Worm (Caenorhabditis elegans): ENCODE data around the gene C43H6.12.

ce11 chrX:2452716-2453115, 43.3 kb downstream of the C43H6.12 start:
- no peak for TF ChIP-seq him-1 (tag; optimal IDR thresholded peaks at IDR 0.05)
- TF ChIP-seq W03F9.2 (tag; optimal IDR thresholded peaks at IDR 0.05): no peak
